Worm (Caenorhabditis elegans): ENCODE data around the gene E01G4.5.

ce11 chrII:13500582-13500981 lies 28.4 kb downstream of the E01G4.5 start:
- no peak for TF ChIP-seq him-1 (tag; optimal IDR thresholded peaks at IDR 0.05)
- no peak for TF ChIP-seq dao-5 (tag; optimal IDR thresholded peaks at IDR 0.05)

Data from whole organism, L4/young adult.